Worm (Caenorhabditis elegans) whole organism, young adult: ENCODE measurements around the gene set-25.

Experiments used
- D2030.7 ChIP-seq: fragments of 200-800 bp; sonication (Bioruptor generic); IDR thresholded peaks from 2 replicates; pipeline ENCODE4 v1.3.6; 2022; ENCODE audit warnings: missing genetic modification reagents, missing genetic modification characterization, missing compliant biosample characterization
- F10E7.11 ChIP-seq: sonication (generic microtip); optimal IDR thresholded peaks from 2 replicates; lab custom pipeline; 2017; ENCODE audit warnings: mild to moderate bottlenecking, missing genetic modification characterization, moderate library complexity, missing compliant biosample characterization
- F22D6.2 ChIP-seq: sonication (generic microtip); optimal IDR thresholded peaks from 2 replicates; lab custom pipeline; 2016; ENCODE audit warnings: mild to moderate bottlenecking, missing genetic modification characterization, missing compliant biosample characterization
- F37B4.10 ChIP-seq: fragments of 200-800 bp; sonication (Bioruptor generic); IDR thresholded peaks from 2 replicates; pipeline ENCODE4 v1.3.6; 2022; ENCODE audit warnings: missing genetic modification characterization, missing compliant biosample characterization
- T26A5.8 ChIP-seq: sonication (generic microtip); optimal IDR thresholded peaks from 2 replicates; lab custom pipeline; 2016; ENCODE audit warnings: missing genetic modification characterization, missing compliant biosample characterization
- Y56A3A.18 ChIP-seq: fragments of 200-800 bp; sonication (Bioruptor generic); IDR thresholded peaks from 2 replicates; pipeline ENCODE4 v1.3.6; 2022; ENCODE audit warnings: missing genetic modification reagents, missing genetic modification characterization, missing compliant biosample characterization
- Y67H2A.10 ChIP-seq: fragments of 200-800 bp; sonication (Bioruptor generic); conservative IDR thresholded peaks from 2 replicates; pipeline ENCODE4 v1.3.6; 2022; ENCODE audit warnings: missing genetic modification reagents, missing genetic modification characterization, missing compliant biosample characterization
- Y95B8A.8 ChIP-seq: fragments of 200-800 bp; sonication (Bioruptor generic); IDR thresholded peaks from 2 replicates; pipeline ENCODE4 v1.3.6; 2022; ENCODE audit warnings: missing genetic modification reagents, missing genetic modification characterization, missing compliant biosample characterization
- ZK185.1 ChIP-seq: sonication (generic microtip); optimal IDR thresholded peaks from 2 replicates; lab custom pipeline; 2016; ENCODE audit warnings: mild to moderate bottlenecking, missing genetic modification characterization, missing compliant biosample characterization; ENCODE audit not compliant: poor library complexity, severe bottlenecking
- attf-3 ChIP-seq: fragments of 200-800 bp; sonication (Bioruptor generic); conservative IDR thresholded peaks from 2 replicates; pipeline ENCODE4 v1.3.6; 2022; ENCODE audit warnings: missing genetic modification reagents, missing genetic modification characterization, missing compliant biosample characterization
- bed-1 ChIP-seq: fragments of 200-800 bp; sonication (Bioruptor generic); IDR thresholded peaks from 2 replicates; pipeline ENCODE4 v1.3.6; 2022; ENCODE audit warnings: missing genetic modification reagents, missing genetic modification characterization, missing compliant biosample characterization
- ccch-3 ChIP-seq: fragments of 200-800 bp; sonication (Bioruptor generic); optimal IDR thresholded peaks from 2 replicates; lab custom pipeline; 2018; ENCODE audit warnings: mild to moderate bottlenecking, missing genetic modification characterization, missing compliant biosample characterization
- ceh-40 ChIP-seq: fragments of 200-800 bp; sonication (Bioruptor generic); IDR thresholded peaks from 2 replicates; pipeline ENCODE4 v1.3.6; 2022; ENCODE audit warnings: missing genetic modification characterization, missing compliant biosample characterization
- ceh-91 ChIP-seq: fragments of 200-800 bp; sonication (Bioruptor generic); IDR thresholded peaks from 2 replicates; pipeline ENCODE4 v1.3.6; 2022; ENCODE audit warnings: missing genetic modification reagents, missing genetic modification characterization, missing compliant biosample characterization
- dox-1 ChIP-seq: fragments of 200-800 bp; sonication (Bioruptor generic); IDR thresholded peaks from 2 replicates; pipeline ENCODE4 v1.3.6; 2022; ENCODE audit warnings: missing genetic modification reagents, missing genetic modification characterization, missing compliant biosample characterization
- dpl-1 ChIP-seq: fragments of 150-350 bp; optimal IDR thresholded peaks from 2 replicates; lab custom pipeline; 2014; ENCODE audit warnings: missing biosample characterization, missing genetic modification reagents, missing genetic modification characterization
- efl-1 ChIP-seq: fragments of 150-350 bp; optimal IDR thresholded peaks from 2 replicates; lab custom pipeline; 2014; ENCODE audit warnings: missing biosample characterization, missing genetic modification reagents, missing genetic modification characterization
- egrh-3 ChIP-seq: fragments of 200-800 bp; sonication (Bioruptor generic); IDR thresholded peaks from 2 replicates; pipeline ENCODE4 v1.3.6; 2022; ENCODE audit warnings: missing genetic modification reagents, missing genetic modification characterization, missing compliant biosample characterization
- fkh-3 ChIP-seq: sonication (generic microtip); optimal IDR thresholded peaks from 2 replicates; lab custom pipeline; 2016; ENCODE audit warnings: mild to moderate bottlenecking, missing genetic modification characterization, missing compliant biosample characterization
- gei-17 ChIP-seq: fragments of 200-800 bp; sonication (Bioruptor generic); optimal IDR thresholded peaks from 2 replicates; lab custom pipeline; 2018; ENCODE audit warnings: mild to moderate bottlenecking, missing genetic modification characterization, missing compliant biosample characterization
- him-1 ChIP-seq: sonication (generic microtip); optimal IDR thresholded peaks from 2 replicates; lab custom pipeline; 2016; ENCODE audit warnings: missing genotype, missing genetic modification reagents, missing genetic modification characterization, missing compliant biosample characterization
- hmg-20 ChIP-seq: fragments of 200-800 bp; sonication (Bioruptor generic); IDR thresholded peaks from 2 replicates; pipeline ENCODE4 v1.3.6; 2022; ENCODE audit warnings: missing genetic modification reagents, missing genetic modification characterization, missing compliant biosample characterization
- hrde-1 ChIP-seq: sonication (generic microtip); optimal IDR thresholded peaks from 2 replicates; lab custom pipeline; 2016; ENCODE audit warnings: missing genetic modification characterization, mild to moderate bottlenecking, missing compliant biosample characterization, moderate library complexity, missing genotype, missing genetic modification reagents, borderline replicate concordance
- hsf-1 ChIP-seq: fragments of 200-800 bp; sonication (Bioruptor generic); IDR thresholded peaks from 2 replicates; pipeline ENCODE4 v1.3.6; 2022; ENCODE audit warnings: missing genetic modification reagents, missing genetic modification characterization, missing compliant biosample characterization
- lin-26 ChIP-seq: fragments of 200-800 bp; sonication (Bioruptor generic); IDR thresholded peaks from 2 replicates; pipeline ENCODE4 v1.3.6; 2022; ENCODE audit warnings: missing genetic modification reagents, missing genetic modification characterization, missing compliant biosample characterization
- lin-35 ChIP-seq, 3 experiments: fragments of 150-350 bp in 2 of 3; sonication (generic microtip) in 1 of 3; optimal IDR thresholded peaks; 2 replicates each; lab custom pipeline; 2014 to 2018; ENCODE audit warnings: missing biosample characterization in 3 of 3, missing genetic modification characterization in 3 of 3, missing genetic modification reagents in 3 of 3
- lir-1 ChIP-seq: fragments of 200-800 bp; sonication (Bioruptor generic); conservative IDR thresholded peaks from 2 replicates; pipeline ENCODE4 v1.3.6; 2022; ENCODE audit warnings: missing genetic modification reagents, missing genetic modification characterization, missing compliant biosample characterization
- lsl-1 ChIP-seq: fragments of 200-800 bp; sonication (Bioruptor generic); optimal IDR thresholded peaks from 2 replicates; lab custom pipeline; 2018; ENCODE audit warnings: mild to moderate bottlenecking, missing genetic modification characterization, moderate library complexity, missing compliant biosample characterization
- lsy-27 ChIP-seq: sonication (generic microtip); optimal IDR thresholded peaks from 2 replicates; lab custom pipeline; 2017; ENCODE audit warnings: missing genetic modification characterization, mild to moderate bottlenecking, missing compliant biosample characterization, antibody characterized with exemption, missing genotype, borderline replicate concordance; ENCODE audit not compliant: insufficient read depth
- madf-6 ChIP-seq: fragments of 200-800 bp; sonication (Bioruptor generic); IDR thresholded peaks from 2 replicates; pipeline ENCODE4 v1.3.6; 2022; ENCODE audit warnings: missing genetic modification reagents, missing genetic modification characterization, missing compliant biosample characterization
- madf-8 ChIP-seq: fragments of 200-800 bp; sonication (Bioruptor generic); conservative IDR thresholded peaks from 2 replicates; pipeline ENCODE4 v1.3.6; 2022; ENCODE audit warnings: missing genetic modification reagents, missing genetic modification characterization, missing compliant biosample characterization
- mcd-1 ChIP-seq: fragments of 200-800 bp; sonication (Bioruptor generic); IDR thresholded peaks from 2 replicates; pipeline ENCODE4 v1.3.6; 2022; ENCODE audit warnings: missing genetic modification reagents, missing genetic modification characterization, missing compliant biosample characterization
- mxl-1 ChIP-seq: sonication (generic microtip); optimal IDR thresholded peaks from 2 replicates; lab custom pipeline; 2016; ENCODE audit warnings: missing genetic modification characterization, missing compliant biosample characterization
- nhr-179 ChIP-seq: sonication (generic microtip); optimal IDR thresholded peaks from 2 replicates; lab custom pipeline; 2016; ENCODE audit warnings: mild to moderate bottlenecking, missing genetic modification characterization, missing compliant biosample characterization
- nhr-27 ChIP-seq: fragments of 200-800 bp; sonication (Bioruptor generic); optimal IDR thresholded peaks from 2 replicates; lab custom pipeline; 2018; ENCODE audit warnings: mild to moderate bottlenecking, missing genetic modification characterization, moderate library complexity, missing compliant biosample characterization
- rcor-1 ChIP-seq: fragments of 200-800 bp; sonication (Bioruptor generic); IDR thresholded peaks from 2 replicates; pipeline ENCODE4 v1.3.6; 2022; ENCODE audit warnings: missing genetic modification reagents, missing genetic modification characterization, missing compliant biosample characterization
- snpc-1.3 ChIP-seq: sonication (generic microtip); optimal IDR thresholded peaks from 2 replicates; lab custom pipeline; 2017; ENCODE audit warnings: missing genetic modification characterization, mild to moderate bottlenecking, missing compliant biosample characterization, antibody characterized with exemption, moderate library complexity, missing genotype, missing genetic modification reagents; ENCODE audit not compliant: insufficient read depth
- snpc-4 ChIP-seq, 5 experiments: fragments of 150-350 bp in 1 of 5; sonication (generic microtip) in 4 of 5; optimal IDR thresholded peaks; 2 replicates each; lab custom pipeline; 2014 to 2018; ENCODE audit warnings: missing genetic modification characterization in 5 of 5, missing biosample characterization in 3 of 5, antibody characterized with exemption in 2 of 5, mild to moderate bottlenecking in 2 of 5, missing compliant biosample characterization in 2 of 5, missing genotype in 2 of 5, moderate library complexity in 2 of 5, missing genetic modification reagents in 1 of 5
- somi-1 ChIP-seq: fragments of 200-800 bp; sonication (Bioruptor generic); optimal IDR thresholded peaks from 2 replicates; lab custom pipeline; 2018; ENCODE audit warnings: mild to moderate bottlenecking, missing genetic modification characterization, missing compliant biosample characterization
- unc-130 ChIP-seq: sonication (generic microtip); optimal IDR thresholded peaks from 2 replicates; lab custom pipeline; 2016; ENCODE audit warnings: missing genetic modification reagents, missing genetic modification characterization, missing compliant biosample characterization
- xnd-1 ChIP-seq: sonication (generic microtip); optimal IDR thresholded peaks from 2 replicates; lab custom pipeline; 2016; ENCODE audit warnings: missing genotype, missing genetic modification reagents, missing genetic modification characterization, missing compliant biosample characterization
- zfh-2 ChIP-seq: fragments of 200-800 bp; sonication (Bioruptor generic); conservative IDR thresholded peaks from 2 replicates; pipeline ENCODE4 v1.3.6; 2022; ENCODE audit warnings: missing genetic modification reagents, missing genetic modification characterization, missing compliant biosample characterization
- zim-3 ChIP-seq: sonication (generic microtip); optimal IDR thresholded peaks from 2 replicates; lab custom pipeline; 2017; ENCODE audit warnings: mild to moderate bottlenecking, missing genetic modification characterization, moderate library complexity, missing compliant biosample characterization
- ztf-25 ChIP-seq: fragments of 200-800 bp; sonication (Bioruptor generic); IDR thresholded peaks from 2 replicates; pipeline ENCODE4 v1.3.6; 2022; ENCODE audit warnings: missing genetic modification reagents, missing genetic modification characterization, missing compliant biosample characterization

Gene set-25

ce11 chrIII:13307107-13307506, 14.2 kb upstream of the set-25 start, which contains the start of the genes klp-19 and slc-36.1 (continued):
- TF ChIP-seq ccch-3 (GFP tag; lab: Kevin White, UChicago) (no peak), attf-3 (GFP tag; lab: Robert Waterston, UW) (no peak), lir-1 (GFP tag; lab: Robert Waterston, UW) (no peak), dpl-1 (GFP tag; lab: Kevin White, UChicago) (peak; percentile 84), madf-6 (peak; percentile 90), bed-1 (GFP tag; lab: Robert Waterston, UW) (no peak), efl-1 (GFP tag; lab: Kevin White, UChicago) (peak; percentile 88), Y56A3A.18 (no peak), xnd-1 (tag; lab: Kevin White, UChicago) (peak; percentile 60), Y67H2A.10 (GFP tag; lab: Robert Waterston, UW) (no peak), egrh-3 (peak; percentile 62), nhr-179 (no peak), hsf-1 (no peak), lin-26 (no peak), fkh-3 (tag; lab: Kevin White, UChicago) (no peak), T26A5.8 (tag; lab: Kevin White, UChicago) (no peak), somi-1 (GFP tag; lab: Kevin White, UChicago) (no peak), Y95B8A.8 (GFP tag; lab: Robert Waterston, UW) (no peak), ZK185.1 (tag; lab: Kevin White, UChicago) (no peak), rcor-1 (GFP tag; lab: Robert Waterston, UW) (peak; percentile 47), F37B4.10 (GFP tag; lab: Robert Waterston, UW) (no peak), F10E7.11 (tag; lab: Kevin White, UChicago) (no peak), gei-17 (GFP tag; lab: Kevin White, UChicago) (no peak), lin-35 (GFP tag; optimal IDR thresholded peaks at IDR 0.05; lab: Kevin White, UChicago) (peak in 1 of 3 experiments; percentile 44), mxl-1 (tag; lab: Kevin White, UChicago) (no peak), F22D6.2 (tag; lab: Kevin White, UChicago) (no peak), unc-130 (GFP tag; lab: Kevin White, UChicago) (no peak), mcd-1 (peak; percentile 62), dox-1 (GFP tag; lab: Robert Waterston, UW) (peak; percentile 68), snpc-4 (GFP tag; optimal IDR thresholded peaks at IDR 0.05; lab: Kevin White, UChicago) (no peak), snpc-4 (tag; optimal IDR thresholded peaks at IDR 0.05; lab: Kevin White, UChicago) (no peak), zfh-2 (GFP tag; lab: Robert Waterston, UW) (no peak), madf-8 (GFP tag; lab: Robert Waterston, UW) (peak; percentile 52; the same call in 1 of the 2 replicates), snpc-1.3 (tag; lab: Kevin White, UChicago) (peak; percentile 56), hmg-20 (GFP tag; lab: Robert Waterston, UW) (no peak), him-1 (no peak), ceh-40 (GFP tag; lab: Robert Waterston, UW) (no peak), ceh-91 (GFP tag; lab: Robert Waterston, UW) (peak; percentile 66), D2030.7 (GFP tag; lab: Robert Waterston, UW) (peak; percentile 86), ztf-25 (GFP tag; lab: Robert Waterston, UW) (no peak), lsy-27 (tag; lab: Kevin White, UChicago) (no peak), lsl-1 (peak; percentile 64), zim-3 (no peak), hrde-1 (tag; lab: Kevin White, UChicago) (no peak), nhr-27 (tag; lab: Kevin White, UChicago) (no peak)
- TF ChIP-seq, all 124 proteins: peak for 24
